Fruit fly (Drosophila melanogaster): ENCODE results near the gene CG34178.

Gene CG34178

dm6 chr2L:4422154-4422553 lies 11.6 kb upstream of the CG34178 start (continued):
- TF ChIP-seq chif (GFP tag; optimal IDR thresholded peaks at IDR 0.05) (no peak), repo (GFP tag; optimal IDR thresholded peaks at IDR 0.05) (no peak), CG8924 (tag; optimal IDR thresholded peaks at IDR 0.05) (no peak), Gsc (GFP tag; IDR thresholded peaks at IDR 0.05) (no peak), CG4282 (GFP tag; optimal IDR thresholded peaks at IDR 0.05) (no peak), Ada2b (GFP tag; IDR thresholded peaks at IDR 0.05) (peak; percentile 19; the same call in 1 of the 2 replicates), Opbp (GFP tag; IDR thresholded peaks at IDR 0.05; ENCODE audit: partially characterized antibody) (no peak), MTF-1 (GFP tag; optimal IDR thresholded peaks at IDR 0.05; ENCODE audit: borderline replicate concordance) (no peak), lilli (GFP tag; optimal IDR thresholded peaks at IDR 0.05) (peak; percentile 5), slp2 (GFP tag; optimal IDR thresholded peaks at IDR 0.05) (no peak), CG32532 (GFP tag; IDR thresholded peaks at IDR 0.05) (peak; percentile 18; the same call in 1 of the 2 replicates), gem (tag; optimal IDR thresholded peaks at IDR 0.05) (peak; percentile 10), grau (tag; optimal IDR thresholded peaks at IDR 0.05) (no peak), p53 (GFP tag; optimal IDR thresholded peaks at IDR 0.05) (no peak), CoRest (tag; optimal IDR thresholded peaks at IDR 0.05) (no peak), Ptx1 (GFP tag; IDR thresholded peaks at IDR 0.05) (peak; percentile 33; the same call in 1 of the 2 replicates), Vsx1 (GFP tag; optimal IDR thresholded peaks at IDR 0.05) (no peak), Fer3 (tag; optimal IDR thresholded peaks at IDR 0.05) (no peak), row (GFP tag; IDR thresholded peaks at IDR 0.05) (peak; percentile 50; the same call in 2 of the 3 replicates), CG17328 (GFP tag; IDR thresholded peaks at IDR 0.05) (no peak), CG18599 (GFP tag; optimal IDR thresholded peaks at IDR 0.05) (peak; percentile 49), GATAe (GFP tag; conservative IDR thresholded peaks at IDR 0.05) (no peak), CG16863 (GFP tag; optimal IDR thresholded peaks at IDR 0.05) (no peak), Trl (optimal IDR thresholded peaks at IDR 0.05) (no peak), Trl (GFP tag; optimal IDR thresholded peaks at IDR 0.05) (no peak), CG13123 (GFP tag; optimal IDR thresholded peaks at IDR 0.05) (no peak), fd3F (GFP tag; optimal IDR thresholded peaks at IDR 0.05) (no peak), CG2116 (GFP tag; optimal IDR thresholded peaks at IDR 0.05) (no peak), CG1529 (GFP tag; optimal IDR thresholded peaks at IDR 0.05) (no peak), oc (tag; optimal IDR thresholded peaks at IDR 0.05) (no peak), Awh (GFP tag; IDR thresholded peaks at IDR 0.05) (no peak), D19B (GFP tag; optimal IDR thresholded peaks at IDR 0.05) (peak; percentile 66), wdn (GFP tag; IDR thresholded peaks at IDR 0.05) (no peak), Fer2 (tag; optimal IDR thresholded peaks at IDR 0.05) (no peak), CG4404 (GFP tag; IDR thresholded peaks at IDR 0.05) (no peak), lmd (GFP tag; IDR thresholded peaks at IDR 0.05) (no peak), Hr39 (optimal IDR thresholded peaks at IDR 0.05) (no peak), CG11247 (GFP tag; IDR thresholded peaks at IDR 0.05) (no peak), CG6689 (GFP tag; IDR thresholded peaks at IDR 0.05) (no peak), prd (optimal IDR thresholded peaks at IDR 0.05) (no peak), prd (GFP tag; IDR thresholded peaks at IDR 0.05) (peak; percentile 28; the same call in 1 of the 3 replicates), dysf (GFP tag; IDR thresholded peaks at IDR 0.05) (0 out of 3 replicates have a peak, but pooled peaks have one; percentile 16), CG17829 (tag; optimal IDR thresholded peaks at IDR 0.05) (no peak), Ets65A (GFP tag) (peak; percentile 63)

- TF ChIP-seq CG18476 (GFP tag; optimal IDR thresholded peaks at IDR 0.05) (no peak), scrt (GFP tag; optimal IDR thresholded peaks at IDR 0.05) (peak; percentile 13), Ets97D (GFP tag; optimal IDR thresholded peaks at IDR 0.05) (no peak)
Measured at dm6 chr2L:4437487-4437886, 3.8 kb downstream of the CG34178 start, which contains the start of gene CG43056. Gene CG43056, plus strand, starts transcription at chr2L:4437787.
